Worm (Caenorhabditis elegans): ENCODE results near the gene dnj-17.

DNA sequence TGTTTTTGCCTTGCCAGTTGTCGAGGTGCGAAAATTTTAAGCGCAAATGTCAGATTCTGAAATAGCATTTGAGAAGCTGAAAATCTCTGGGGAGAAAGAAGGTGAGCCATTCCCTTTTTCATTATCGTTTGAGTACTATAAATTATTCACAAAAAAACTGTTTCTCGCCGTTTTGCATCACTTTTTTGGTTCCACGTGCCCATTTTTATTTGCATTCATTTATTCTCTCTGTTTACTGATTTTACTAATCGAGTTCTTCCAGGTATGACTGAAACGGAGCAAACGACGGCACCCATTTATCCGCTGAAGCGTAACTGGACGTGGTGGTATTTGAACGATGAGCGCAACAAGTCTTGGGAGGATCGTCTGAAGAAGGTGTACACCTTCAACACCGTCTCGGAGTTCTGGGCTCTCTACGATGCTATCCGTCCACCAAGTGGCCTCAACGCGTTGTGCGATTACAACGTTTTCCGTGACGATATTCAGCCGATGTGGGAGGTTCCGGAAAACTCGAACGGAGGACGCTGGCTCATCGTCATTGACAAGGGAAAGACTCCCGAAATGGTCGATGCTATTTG lies 49.5 kb downstream of the dnj-17 start:
- TF ChIP-seq med-1 (GFP tag; optimal IDR thresholded peaks at IDR 0.05; ENCODE audit: insufficient read depth) (no peak), tab-1 (GFP tag; IDR thresholded peaks at IDR 0.05) (no peak), klf-2 (GFP tag; conservative IDR thresholded peaks at IDR 0.05) (no peak), ref-1 (GFP tag; conservative IDR thresholded peaks at IDR 0.05) (no peak), ztf-23 (GFP tag; IDR thresholded peaks at IDR 0.05) (no peak)
